Worm (Caenorhabditis elegans): ENCODE results near the gene ptd-2.

ptd-2 gene

ce11 chrV:9218655-9219389 is 31.2 kb upstream of the ptd-2 start (continued):
- TF ChIP-seq elt-1 (tag; optimal IDR thresholded peaks at IDR 0.05) = no peak
- no peak for TF ChIP-seq R02D3.7 (tag; optimal IDR thresholded peaks at IDR 0.05)
- TF ChIP-seq sma-9 (GFP tag; optimal IDR thresholded peaks at IDR 0.05) = peak; percentile 71
- TF ChIP-seq sma-9 (tag; optimal IDR thresholded peaks at IDR 0.05) = no peak

ce11 chrV:9219390-9219733 is 30.7 kb upstream of the ptd-2 start:
- TF ChIP-seq blmp-1 (tag; optimal IDR thresholded peaks at IDR 0.05; ENCODE audit: insufficient read depth) = no peak
- TF ChIP-seq mdl-1 (tag; optimal IDR thresholded peaks at IDR 0.05) = no peak
- no peak for TF ChIP-seq nhr-6 (tag; optimal IDR thresholded peaks at IDR 0.05)

ce11 chrV:9220444-9220843 is 29.6 kb upstream of the ptd-2 start:
- TF ChIP-seq nhr-21 (tag; optimal IDR thresholded peaks at IDR 0.05) (no peak), fos-1 (tag; optimal IDR thresholded peaks at IDR 0.05) (peak; percentile 34), nhr-129 (tag; optimal IDR thresholded peaks at IDR 0.05) (peak; percentile 49), Y55F3AM.14 (GFP tag; optimal IDR thresholded peaks at IDR 0.05) (no peak), lin-11 (tag; optimal IDR thresholded peaks at IDR 0.05) (peak; percentile 22), lsy-2 (tag; optimal IDR thresholded peaks at IDR 0.05) (peak in 1 of 2 experiments; percentile 63), unc-39 (tag; optimal IDR thresholded peaks at IDR 0.05) (no peak), elt-3 (tag; optimal IDR thresholded peaks at IDR 0.05) (no peak), lin-13 (GFP tag; optimal IDR thresholded peaks at IDR 0.05) (peak; percentile 50), nhr-77 (tag; optimal IDR thresholded peaks at IDR 0.05) (no peak), gmeb-1 (tag; optimal IDR thresholded peaks at IDR 0.05) (peak; percentile 85), nhr-12 (tag; optimal IDR thresholded peaks at IDR 0.05) (no peak), crh-2 (tag; optimal IDR thresholded peaks at IDR 0.05) (peak; percentile 57), ceh-82 (tag; optimal IDR thresholded peaks at IDR 0.05) (no peak), unc-55 (GFP tag; optimal IDR thresholded peaks at IDR 0.05) (peak; percentile 79), sma-9 (GFP tag; optimal IDR thresholded peaks at IDR 0.05) (peak; percentile 58), sma-9 (tag; optimal IDR thresholded peaks at IDR 0.05) (no peak), C34F6.9 (tag; optimal IDR thresholded peaks at IDR 0.05) (peak; percentile 59), F13H6.1 (tag; optimal IDR thresholded peaks at IDR 0.05) (peak; percentile 23), nhr-23 (tag; optimal IDR thresholded peaks at IDR 0.05) (no peak)

- TF ChIP-seq nhr-6 (tag; optimal IDR thresholded peaks at IDR 0.05) = no peak
- no peak for TF ChIP-seq lin-13 (GFP tag; optimal IDR thresholded peaks at IDR 0.05)
- TF ChIP-seq egl-27 (tag; optimal IDR thresholded peaks at IDR 0.05) = no peak
- TF ChIP-seq mdl-1 (tag; optimal IDR thresholded peaks at IDR 0.05) = no peak
- no peak for TF ChIP-seq unc-55 (GFP tag; optimal IDR thresholded peaks at IDR 0.05)
- TF ChIP-seq nhr-10 (tag; optimal IDR thresholded peaks at IDR 0.05) = no peak
- no peak for TF ChIP-seq ama-1 (optimal IDR thresholded peaks at IDR 0.05)
- no peak for TF ChIP-seq nhr-21 (tag; optimal IDR thresholded peaks at IDR 0.05)
- no peak for TF ChIP-seq blmp-1 (tag; optimal IDR thresholded peaks at IDR 0.05; ENCODE audit: insufficient read depth)
- TF ChIP-seq fos-1 (tag; optimal IDR thresholded peaks at IDR 0.05) = no peak
- no peak for TF ChIP-seq sma-3 (GFP tag; optimal IDR thresholded peaks at IDR 0.05)
- no peak for TF ChIP-seq lin-39 (tag; optimal IDR thresholded peaks at IDR 0.05)
- TF ChIP-seq lin-11 (tag; optimal IDR thresholded peaks at IDR 0.05) = no peak
- TF ChIP-seq ceh-16 (tag; optimal IDR thresholded peaks at IDR 0.05) = no peak
- no peak for TF ChIP-seq nhr-77 (tag; optimal IDR thresholded peaks at IDR 0.05)
- TF ChIP-seq mab-5 (tag; optimal IDR thresholded peaks at IDR 0.05) = no peak
- no peak for TF ChIP-seq nhr-11 (tag; optimal IDR thresholded peaks at IDR 0.05)
- TF ChIP-seq sem-4 (tag; optimal IDR thresholded peaks at IDR 0.05) = no peak
- TF ChIP-seq alr-1 (tag; optimal IDR thresholded peaks at IDR 0.05) = no peak
- TF ChIP-seq nhr-12 (tag; optimal IDR thresholded peaks at IDR 0.05) = no peak
Observed at ce11 chrV:9221566-9221965, 28.5 kb upstream of the ptd-2 start, which contains the start of gene grd-6. TSS of gene grd-6 (plus strand) at chrV:9221866.

ce11 chrV:9222819-9223218 is 27.2 kb upstream of the ptd-2 start:
- no peak for TF ChIP-seq sma-3 (GFP tag; optimal IDR thresholded peaks at IDR 0.05)
- TF ChIP-seq ztf-4 (tag; optimal IDR thresholded peaks at IDR 0.05) = no peak
- no peak for TF ChIP-seq sma-9 (GFP tag; optimal IDR thresholded peaks at IDR 0.05)
- no peak for TF ChIP-seq sma-9 (tag; optimal IDR thresholded peaks at IDR 0.05)
- no peak for TF ChIP-seq ztf-11 (tag; optimal IDR thresholded peaks at IDR 0.05)
- no peak for TF ChIP-seq R02D3.7 (tag; optimal IDR thresholded peaks at IDR 0.05)
- no peak for TF ChIP-seq fos-1 (tag; optimal IDR thresholded peaks at IDR 0.05)
- no peak for TF ChIP-seq ztf-1 (GFP tag; conservative IDR thresholded peaks at IDR 0.05)
- no peak for TF ChIP-seq sem-4 (tag; optimal IDR thresholded peaks at IDR 0.05)
- TF ChIP-seq lin-13 (GFP tag; optimal IDR thresholded peaks at IDR 0.05) = no peak
- no peak for TF ChIP-seq nhr-6 (tag; optimal IDR thresholded peaks at IDR 0.05)
- no peak for TF ChIP-seq unc-55 (GFP tag; optimal IDR thresholded peaks at IDR 0.05)
- no peak for TF ChIP-seq nhr-11 (tag; optimal IDR thresholded peaks at IDR 0.05)
- TF ChIP-seq nhr-10 (tag; optimal IDR thresholded peaks at IDR 0.05) = no peak
- no peak for TF ChIP-seq elt-1 (tag; optimal IDR thresholded peaks at IDR 0.05)
- TF ChIP-seq unc-39 (tag; optimal IDR thresholded peaks at IDR 0.05) = no peak
- TF ChIP-seq mdl-1 (tag; optimal IDR thresholded peaks at IDR 0.05) = no peak

Measured in whole organism, L2 larva.